Worm (Caenorhabditis elegans) whole organism, young adult: ENCODE data around the gene D1054.1.

Source experiments
- D2030.7 ChIP-seq: fragments of 200-800 bp; sonication (Bioruptor generic); IDR thresholded peaks from 2 replicates; pipeline ENCODE4 v1.3.6; 2022; ENCODE audit warnings: missing genetic modification reagents, missing genetic modification characterization, missing compliant biosample characterization
- Y53F4B.3 ChIP-seq: fragments of 200-800 bp; sonication (Bioruptor generic); IDR thresholded peaks from 2 replicates; pipeline ENCODE4 v1.3.6; 2022; ENCODE audit warnings: missing genetic modification reagents, missing genetic modification characterization, missing compliant biosample characterization
- Y56A3A.18 ChIP-seq: fragments of 200-800 bp; sonication (Bioruptor generic); IDR thresholded peaks from 2 replicates; pipeline ENCODE4 v1.3.6; 2022; ENCODE audit warnings: missing genetic modification reagents, missing genetic modification characterization, missing compliant biosample characterization
- Y95B8A.8 ChIP-seq: fragments of 200-800 bp; sonication (Bioruptor generic); IDR thresholded peaks from 2 replicates; pipeline ENCODE4 v1.3.6; 2022; ENCODE audit warnings: missing genetic modification reagents, missing genetic modification characterization, missing compliant biosample characterization
- cebp-1 ChIP-seq, 2 experiments: fragments of 200-800 bp in 1 of 2; sonication (Bioruptor generic) in 1 of 2; sonication (generic microtip) in 1 of 2; IDR thresholded peaks in 1 of 2; optimal IDR thresholded peaks in 1 of 2; 2 replicates each; pipeline versions ENCODE4 v1.3.6 to Lab custom; 2017 to 2022; ENCODE audit warnings: missing compliant biosample characterization in 2 of 2, missing genetic modification characterization in 2 of 2, mild to moderate bottlenecking in 1 of 2, missing genetic modification reagents in 1 of 2, moderate library complexity in 1 of 2
- efl-1 ChIP-seq: fragments of 150-350 bp; optimal IDR thresholded peaks from 2 replicates; lab custom pipeline; 2014; ENCODE audit warnings: missing biosample characterization, missing genetic modification reagents, missing genetic modification characterization
- mes-4 ChIP-seq: sonication (generic microtip); optimal IDR thresholded peaks from 2 replicates; lab custom pipeline; 2016; ENCODE audit warnings: missing genotype, missing genetic modification characterization, missing compliant biosample characterization
- nfya-1 ChIP-seq: sonication (generic microtip); optimal IDR thresholded peaks from 2 replicates; lab custom pipeline; 2017; ENCODE audit warnings: antibody characterized with exemption, missing compliant biosample characterization, missing genetic modification characterization, borderline replicate concordance; ENCODE audit not compliant: insufficient read depth
- nhr-90 ChIP-seq: sonication (generic microtip); optimal IDR thresholded peaks from 2 replicates; lab custom pipeline; 2016; ENCODE audit warnings: missing genotype, mild to moderate bottlenecking, missing genetic modification characterization, missing compliant biosample characterization
- sdz-38 ChIP-seq: sonication (generic microtip); optimal IDR thresholded peaks from 2 replicates; lab custom pipeline; 2016; ENCODE audit warnings: missing genotype, missing genetic modification characterization, missing compliant biosample characterization
- sea-2 ChIP-seq: fragments of 200-800 bp; sonication (Bioruptor generic); IDR thresholded peaks from 2 replicates; pipeline ENCODE4 v1.3.6; 2022; ENCODE audit warnings: missing genetic modification characterization, missing compliant biosample characterization
- ztf-26 ChIP-seq: sonication (generic microtip); optimal IDR thresholded peaks from 2 replicates; lab custom pipeline; 2017; ENCODE audit warnings: missing genetic modification characterization, missing compliant biosample characterization

DNA sequence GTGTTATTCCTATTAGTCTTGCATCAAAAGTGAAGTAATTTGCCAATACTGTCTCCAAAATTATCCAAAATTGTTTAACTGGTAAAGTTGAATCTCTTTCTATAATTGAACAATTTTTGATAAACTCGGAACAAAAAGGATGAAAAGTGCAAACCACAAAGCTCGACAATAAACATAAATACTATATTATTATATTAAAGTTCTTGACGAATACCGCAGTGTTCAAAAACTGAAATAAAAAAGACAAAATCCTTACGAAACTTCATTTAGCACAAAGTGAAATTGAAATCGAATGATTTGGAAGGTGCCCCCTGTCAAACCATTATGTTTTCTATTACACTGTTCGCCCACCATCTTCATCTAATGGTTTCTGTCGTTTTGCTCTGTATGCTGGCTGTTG is 28.7 kb downstream of the D1054.1 start, which contains the start of gene ZC302.3:
- TF ChIP-seq cebp-1 (GFP tag; IDR thresholded peaks at IDR 0.05; lab: Robert Waterston, UW): no peak
- TF ChIP-seq cebp-1 (tag; optimal IDR thresholded peaks at IDR 0.05; lab: Kevin White, UChicago): no peak
- no peak for TF ChIP-seq efl-1 (GFP tag; lab: Kevin White, UChicago)
- no peak for TF ChIP-seq mes-4 (tag; lab: Kevin White, UChicago)
- TF ChIP-seq Y95B8A.8: no peak
- TF ChIP-seq nfya-1 (tag; lab: Kevin White, UChicago): no peak
- no peak for TF ChIP-seq D2030.7
- no peak for TF ChIP-seq sea-2
- no peak for TF ChIP-seq nhr-90
- TF ChIP-seq Y56A3A.18 (GFP tag; lab: Robert Waterston, UW): no peak
- no peak for TF ChIP-seq Y53F4B.3 (GFP tag; lab: Robert Waterston, UW)
- TF ChIP-seq ztf-26: no peak
- TF ChIP-seq sdz-38 (tag; lab: Kevin White, UChicago): no peak
